Fruit fly (Drosophila melanogaster) whole organism, embryonic: ENCODE data around the gene CG34267.

Source experiments
- Antp ChIP-seq: fragments of 200-800 bp; sonication (Bioruptor generic); optimal IDR thresholded peaks from 3 replicates; lab custom pipeline; 2016; ENCODE audit warnings: missing biosample characterization, missing genetic modification characterization
- Asciz ChIP-seq: fragments of 200-800 bp; sonication (Bioruptor generic); optimal IDR thresholded peaks from 2 replicates; lab custom pipeline; 2017; ENCODE audit warnings: missing biosample characterization, mild to moderate bottlenecking, missing genetic modification characterization, missing genetic modification reagents
- BtbVII ChIP-seq: fragments of 200-800 bp; sonication (Bioruptor generic); optimal IDR thresholded peaks from 3 replicates; lab custom pipeline; 2017; ENCODE audit warnings: missing biosample characterization, mild to moderate bottlenecking, missing genetic modification characterization
- CG11504 ChIP-seq: fragments of 200-800 bp; sonication (Bioruptor generic); optimal IDR thresholded peaks from 3 replicates; lab custom pipeline; 2019; ENCODE audit warnings: missing biosample characterization, mild to moderate bottlenecking, missing genetic modification characterization, moderate library complexity
- CG11560 ChIP-seq: fragments of 200-800 bp; sonication (Bioruptor generic); IDR thresholded peaks from 3 replicates; pipeline ENCODE4 v1.3.6; 2022; ENCODE audit warnings: missing biosample characterization, missing genetic modification characterization
- CG12769 ChIP-seq: fragments of 200-800 bp; sonication (Bioruptor generic); optimal IDR thresholded peaks from 2 replicates; lab custom pipeline; 2019; ENCODE audit warnings: missing biosample characterization, mild to moderate bottlenecking, missing genetic modification characterization, moderate library complexity
- CG2199 ChIP-seq: fragments of 200-800 bp; sonication (Bioruptor generic); IDR thresholded peaks from 3 replicates; pipeline ENCODE4 v1.3.6; 2022; ENCODE audit warnings: missing biosample characterization, missing genetic modification characterization
- CG2712 ChIP-seq: fragments of 200-800 bp; optimal IDR thresholded peaks from 3 replicates; lab custom pipeline; 2019; ENCODE audit warnings: missing biosample characterization, mild to moderate bottlenecking, missing genetic modification characterization, moderate library complexity
- CG32532 ChIP-seq: fragments of 200-800 bp; sonication (Bioruptor generic); IDR thresholded peaks from 2 replicates; pipeline ENCODE4 v1.3.6; 2022; ENCODE audit warnings: missing biosample characterization, missing genetic modification characterization
- CG34224 ChIP-seq: fragments of 200-800 bp; sonication (Bioruptor generic); IDR thresholded peaks from 3 replicates; pipeline ENCODE4 v1.3.6; 2022; ENCODE audit warnings: missing biosample characterization, missing genetic modification characterization; ENCODE audit not compliant: partially characterized antibody
- CG4730 ChIP-seq: fragments of 200-800 bp; sonication (Bioruptor generic); IDR thresholded peaks from 2 replicates; pipeline ENCODE4 v1.3.6; 2022; ENCODE audit warnings: missing biosample characterization, missing genetic modification characterization
- CG6854 ChIP-seq: fragments of 200-800 bp; sonication (Bioruptor generic); optimal IDR thresholded peaks from 3 replicates; lab custom pipeline; 2017; ENCODE audit warnings: missing biosample characterization, mild to moderate bottlenecking, missing genetic modification characterization
- Camta ChIP-seq: fragments of 200-800 bp; sonication (Bioruptor generic); optimal IDR thresholded peaks from 2 replicates; lab custom pipeline; 2016; ENCODE audit warnings: missing biosample characterization, missing genetic modification characterization
- CoRest ChIP-seq: fragments of 200-800 bp; sonication (Bioruptor generic); optimal IDR thresholded peaks from 3 replicates; lab custom pipeline; 2018; ENCODE audit warnings: missing biosample characterization, mild to moderate bottlenecking, missing genetic modification characterization, moderate library complexity
- Deaf1 ChIP-seq: fragments of 200-800 bp; optimal IDR thresholded peaks from 3 replicates; lab custom pipeline; 2019; ENCODE audit warnings: missing biosample characterization, mild to moderate bottlenecking, missing genetic modification characterization, moderate library complexity
- Ets97D ChIP-seq: fragments of 200-800 bp; sonication (Bioruptor generic); optimal IDR thresholded peaks from 3 replicates; lab custom pipeline; 2016; ENCODE audit warnings: missing biosample characterization, missing genetic modification characterization
- HHEX ChIP-seq: fragments of 200-800 bp; sonication (Bioruptor generic); optimal IDR thresholded peaks from 3 replicates; lab custom pipeline; 2017; ENCODE audit warnings: missing biosample characterization, mild to moderate bottlenecking, missing genetic modification characterization, missing genetic modification reagents
- Mad ChIP-seq: fragments of 200-800 bp; sonication (Bioruptor generic); optimal IDR thresholded peaks from 2 replicates; lab custom pipeline; 2016; ENCODE audit warnings: missing biosample characterization, missing genetic modification characterization
- PHDP ChIP-seq: fragments of 200-800 bp; sonication (Bioruptor generic); optimal IDR thresholded peaks from 3 replicates; lab custom pipeline; 2018; ENCODE audit warnings: missing biosample characterization, mild to moderate bottlenecking, missing genetic modification characterization, moderate library complexity
- Rfx ChIP-seq: fragments of 200-800 bp; sonication (Bioruptor generic); IDR thresholded peaks from 2 replicates; pipeline ENCODE4 v1.3.6; 2022; ENCODE audit warnings: missing biosample characterization, missing genetic modification characterization
- Scr ChIP-seq: fragments of 200-800 bp; sonication (Bioruptor generic); IDR thresholded peaks from 2 replicates; pipeline ENCODE4 v1.3.6; 2022; ENCODE audit warnings: missing biosample characterization, missing genetic modification characterization; ENCODE audit not compliant: partially characterized antibody
- ci ChIP-seq: fragments of 200-800 bp; sonication (Bioruptor generic); IDR thresholded peaks from 3 replicates; pipeline ENCODE4 v1.3.6; 2022; ENCODE audit warnings: missing biosample characterization, missing genetic modification characterization
- crol ChIP-seq: fragments of 200-800 bp; sonication (Bioruptor generic); IDR thresholded peaks from 2 replicates; pipeline ENCODE4 v1.3.6; 2022; ENCODE audit warnings: missing biosample characterization, missing genetic modification characterization
- crp ChIP-seq, 2 experiments: fragments of 200-800 bp; sonication (Bioruptor generic); optimal IDR thresholded peaks; 2 replicates in 1 of 2; 3 replicates in 1 of 2; lab custom pipeline; 2017; ENCODE audit warnings: missing biosample characterization in 2 of 2, missing genetic modification characterization in 2 of 2, mild to moderate bottlenecking in 1 of 2, moderate library complexity in 1 of 2
- dati ChIP-seq: fragments of 200-800 bp; sonication (Bioruptor generic); IDR thresholded peaks from 2 replicates; pipeline ENCODE4 v1.3.6; 2022; ENCODE audit warnings: missing biosample characterization, missing genetic modification characterization
- emc ChIP-seq: fragments of 200-800 bp; sonication (Bioruptor generic); optimal IDR thresholded peaks from 2 replicates; lab custom pipeline; 2016; ENCODE audit warnings: missing biosample characterization, missing genetic modification characterization
- eve ChIP-seq, 2 experiments: fragments of >200 bp; optimal IDR thresholded peaks; 2 replicates each; lab custom pipeline; 2017; ENCODE audit warnings: missing biosample characterization in 2 of 2, missing genetic modification characterization in 2 of 2
- grn ChIP-seq: fragments of 200-800 bp; sonication (Bioruptor generic); optimal IDR thresholded peaks from 3 replicates; lab custom pipeline; 2017; ENCODE audit warnings: missing biosample characterization, missing genetic modification characterization
- insv ChIP-seq, 2 experiments: fragments of 200-800 bp; sonication (Bioruptor generic); optimal IDR thresholded peaks; 3 replicates each; lab custom pipeline; 2016 to 2018; ENCODE audit warnings: missing biosample characterization in 2 of 2, missing genetic modification characterization in 2 of 2
- lmd ChIP-seq: fragments of 200-800 bp; sonication (Bioruptor generic); IDR thresholded peaks from 2 replicates; pipeline ENCODE4 v1.3.6; 2022; ENCODE audit warnings: missing biosample characterization, missing genetic modification characterization
- nom ChIP-seq: fragments of 200-800 bp; sonication (Bioruptor generic); optimal IDR thresholded peaks from 2 replicates; lab custom pipeline; 2017; ENCODE audit warnings: missing biosample characterization, missing genetic modification characterization, mild to moderate bottlenecking, moderate library complexity, missing genetic modification reagents
- prd ChIP-seq, 3 experiments: fragments of >200 bp in 2 of 3; fragments of 200-800 bp in 1 of 3; sonication (Bioruptor generic) in 1 of 3; optimal IDR thresholded peaks in 2 of 3; IDR thresholded peaks in 1 of 3; 2 replicates in 2 of 3; 3 replicates in 1 of 3; pipeline versions ENCODE4 v1.3.6 to Lab custom; 2017 to 2022; ENCODE audit warnings: missing biosample characterization in 1 of 3, missing genetic modification characterization in 1 of 3
- pzg ChIP-seq: fragments of 200-800 bp; sonication (Bioruptor generic); optimal IDR thresholded peaks from 3 replicates; lab custom pipeline; 2018; ENCODE audit warnings: missing biosample characterization, mild to moderate bottlenecking, missing genetic modification characterization, moderate library complexity
- row ChIP-seq: fragments of 200-800 bp; sonication (Bioruptor generic); IDR thresholded peaks from 3 replicates; pipeline ENCODE4 v1.3.6; 2022; ENCODE audit warnings: missing biosample characterization, missing genetic modification characterization
- salm ChIP-seq: fragments of 200-800 bp; sonication (Bioruptor generic); optimal IDR thresholded peaks from 2 replicates; lab custom pipeline; 2018; ENCODE audit warnings: missing biosample characterization, mild to moderate bottlenecking, missing genetic modification characterization
- sd ChIP-seq: fragments of 200-800 bp; sonication (Bioruptor generic); optimal IDR thresholded peaks from 3 replicates; lab custom pipeline; 2018; ENCODE audit warnings: missing biosample characterization, mild to moderate bottlenecking, missing genetic modification characterization, moderate library complexity
- sr ChIP-seq: fragments of 200-800 bp; sonication (Bioruptor generic); IDR thresholded peaks from 3 replicates; pipeline ENCODE4 v1.3.6; 2022; ENCODE audit warnings: missing biosample characterization, missing genetic modification characterization
- stwl ChIP-seq: fragments of 200-800 bp; sonication (Bioruptor generic); optimal IDR thresholded peaks from 3 replicates; lab custom pipeline; 2018; ENCODE audit warnings: missing biosample characterization, mild to moderate bottlenecking, missing genetic modification characterization, moderate library complexity
- sug ChIP-seq: fragments of 200-800 bp; optimal IDR thresholded peaks from 2 replicates; lab custom pipeline; 2019; ENCODE audit warnings: missing biosample characterization, mild to moderate bottlenecking, missing genetic modification characterization, moderate library complexity
- tio ChIP-seq: fragments of 200-800 bp; sonication (Bioruptor generic); optimal IDR thresholded peaks from 2 replicates; lab custom pipeline; 2017; ENCODE audit warnings: missing biosample characterization, missing genetic modification characterization, inconsistent platforms

Gene CG34267

dm6 chr3L:473064-473463 lies 27.2 kb downstream of the CG34267 start (continued):
- TF ChIP-seq tio (no peak), Mad (GFP tag; lab: Kevin White, UChicago) (no peak), Camta (GFP tag; lab: Kevin White, UChicago) (no peak), grn (GFP tag; lab: Kevin White, UChicago) (peak; percentile 18), Ets97D (no peak), Asciz (no peak), ci (GFP tag; lab: Robert Waterston, UW) (peak; percentile 16; the same call in 1 of the 3 replicates), CG32532 (no peak), Antp (GFP tag; lab: Kevin White, UChicago) (no peak), eve (GFP tag; optimal IDR thresholded peaks at IDR 0.05; lab: Kevin White, UChicago) (no peak), sr (peak; percentile 88), crol (peak; percentile 41; the same call in 1 of the 2 replicates), Rfx (GFP tag; lab: Robert Waterston, UW) (no peak), row (no peak), sd (tag; lab: Kevin White, UChicago) (peak; percentile 51), PHDP (tag; lab: Kevin White, UChicago) (no peak), salm (tag; lab: Kevin White, UChicago) (no peak), Scr (GFP tag; lab: Robert Waterston, UW) (no peak)

dm6 chr3L:471199-471598 lies 29.1 kb downstream of the CG34267 start:
- TF ChIP-seq HHEX (GFP tag; lab: Kevin White, UChicago), result no peak
- TF ChIP-seq sug (tag; lab: Kevin White, UChicago), result no peak
- no peak for TF ChIP-seq stwl (tag; lab: Kevin White, UChicago)
- no peak for TF ChIP-seq BtbVII
- no peak for TF ChIP-seq dati (GFP tag; lab: Robert Waterston, UW)
- no peak for TF ChIP-seq prd (optimal IDR thresholded peaks at IDR 0.05; lab: Kevin White, UChicago)
- TF ChIP-seq prd (GFP tag; IDR thresholded peaks at IDR 0.05; lab: Robert Waterston, UW), result no peak
- TF ChIP-seq insv (GFP tag; optimal IDR thresholded peaks at IDR 0.05; lab: Kevin White, UChicago), result no peak
- no peak for TF ChIP-seq CG4730 (GFP tag; lab: Robert Waterston, UW)
- no peak for TF ChIP-seq CG6854 (GFP tag; lab: Kevin White, UChicago)
- peak; percentile 24; the same call in 1 of the 3 replicates for TF ChIP-seq ci (GFP tag; lab: Robert Waterston, UW)
- no peak for TF ChIP-seq emc
- TF ChIP-seq CoRest (tag; lab: Kevin White, UChicago), result no peak
- TF ChIP-seq lmd (GFP tag; lab: Robert Waterston, UW), result no peak
- TF ChIP-seq CG2199, result 0 out of 3 replicates have a peak, but pooled peaks have one; percentile 72
- no peak for TF ChIP-seq crp (GFP tag; optimal IDR thresholded peaks at IDR 0.05; lab: Kevin White, UChicago)
- TF ChIP-seq CG34224 (GFP tag; lab: Robert Waterston, UW), result no peak
- TF ChIP-seq CG2712 (tag; lab: Kevin White, UChicago), result no peak
- peak; percentile 66 for TF ChIP-seq Deaf1 (tag; lab: Kevin White, UChicago)
- TF ChIP-seq CG11560 (tag; lab: Robert Waterston, UW), result no peak
- TF ChIP-seq pzg, result no peak
- peak; percentile 22 for TF ChIP-seq nom
- TF ChIP-seq CG12769 (tag; lab: Kevin White, UChicago), result peak; percentile 25
- peak; percentile 32 for TF ChIP-seq CG11504 (tag; lab: Kevin White, UChicago)
